Fruit fly (Drosophila melanogaster) whole organism, pupa: ENCODE data around the gene Rpn10.

ENCODE experiments used
- CG10348 ChIP-seq: fragments of 200-800 bp; sonication (Bioruptor generic); IDR thresholded peaks from 2 replicates; pipeline ENCODE4 v1.3.6; 2022; ENCODE audit warnings: missing biosample characterization, missing genetic modification characterization
- CG12605 ChIP-seq: fragments of 200-800 bp; sonication (Bioruptor generic); IDR thresholded peaks from 2 replicates; pipeline ENCODE4 v1.3.6; 2022; ENCODE audit warnings: missing biosample characterization, missing genetic modification characterization
- CG13204 ChIP-seq: fragments of 200-800 bp; sonication (Bioruptor generic); optimal IDR thresholded peaks from 2 replicates; lab custom pipeline; 2018; ENCODE audit warnings: missing biosample characterization, mild to moderate bottlenecking, missing genetic modification characterization, moderate library complexity
- CG14655 ChIP-seq: fragments of 200-800 bp; sonication (Bioruptor generic); optimal IDR thresholded peaks from 3 replicates; lab custom pipeline; 2017; ENCODE audit warnings: mild to moderate bottlenecking, missing biosample characterization, missing genetic modification reagents, missing genetic modification characterization
- CG15710 ChIP-seq: fragments of 200-800 bp; sonication (Bioruptor generic); optimal IDR thresholded peaks from 2 replicates; lab custom pipeline; 2018; ENCODE audit warnings: missing biosample characterization, mild to moderate bottlenecking, missing genetic modification characterization, moderate library complexity
- CG17806 ChIP-seq: fragments of 200-800 bp; sonication (Bioruptor generic); optimal IDR thresholded peaks from 2 replicates; lab custom pipeline; 2018; ENCODE audit warnings: missing biosample characterization, mild to moderate bottlenecking, missing genetic modification characterization, moderate library complexity
- CG32121 ChIP-seq: fragments of 200-800 bp; sonication (Bioruptor generic); IDR thresholded peaks from 2 replicates; pipeline ENCODE4 v1.3.6; 2022; ENCODE audit warnings: missing biosample characterization, missing genetic modification characterization
- CG34367 ChIP-seq: fragments of 200-800 bp; sonication (Bioruptor generic); optimal IDR thresholded peaks from 2 replicates; lab custom pipeline; 2018; ENCODE audit warnings: missing biosample characterization, mild to moderate bottlenecking, missing genetic modification characterization
- CG4496 ChIP-seq: fragments of 200-800 bp; sonication (Bioruptor generic); IDR thresholded peaks from 3 replicates; pipeline ENCODE4 v1.3.6; 2022; ENCODE audit warnings: missing biosample characterization, missing genetic modification characterization
- CG8159 ChIP-seq: fragments of 200-800 bp; sonication (Bioruptor generic); optimal IDR thresholded peaks from 3 replicates; lab custom pipeline; 2018; ENCODE audit warnings: missing biosample characterization, mild to moderate bottlenecking, missing genetic modification characterization, moderate library complexity
- CG8301 ChIP-seq: fragments of 200-800 bp; sonication (Bioruptor generic); optimal IDR thresholded peaks from 2 replicates; lab custom pipeline; 2018; ENCODE audit warnings: missing biosample characterization, mild to moderate bottlenecking, missing genetic modification characterization
- CG9948 ChIP-seq: fragments of 200-800 bp; sonication (Bioruptor generic); optimal IDR thresholded peaks from 2 replicates; lab custom pipeline; 2018; ENCODE audit warnings: missing biosample characterization, mild to moderate bottlenecking, missing genetic modification characterization, moderate library complexity
- D1 ChIP-seq: fragments of 200-800 bp; sonication (Bioruptor generic); optimal IDR thresholded peaks from 2 replicates; lab custom pipeline; 2018; ENCODE audit warnings: missing biosample characterization, mild to moderate bottlenecking, missing genetic modification characterization, moderate library complexity
- EcR ChIP-seq: fragments of 200-800 bp; sonication (Bioruptor generic); optimal IDR thresholded peaks from 3 replicates; lab custom pipeline; 2019; ENCODE audit warnings: missing biosample characterization, missing genetic modification characterization, mild to moderate bottlenecking, moderate library complexity, missing genetic modification reagents
- Ets98B ChIP-seq: fragments of 200-800 bp; sonication (Bioruptor generic); IDR thresholded peaks from 2 replicates; pipeline ENCODE4 v1.3.6; 2022; ENCODE audit warnings: missing biosample characterization, missing genetic modification characterization
- Pif1A ChIP-seq: fragments of 200-800 bp; sonication (Bioruptor generic); optimal IDR thresholded peaks from 3 replicates; lab custom pipeline; 2016; ENCODE audit warnings: missing biosample characterization, missing genetic modification characterization
- Pif1B ChIP-seq: fragments of 200-800 bp; sonication (Bioruptor generic); optimal IDR thresholded peaks from 3 replicates; lab custom pipeline; 2016; ENCODE audit warnings: missing biosample characterization, missing genetic modification characterization
- Snoo ChIP-seq: fragments of 200-800 bp; sonication (Bioruptor generic); optimal IDR thresholded peaks from 3 replicates; lab custom pipeline; 2017; ENCODE audit warnings: missing biosample characterization, mild to moderate bottlenecking, missing genetic modification characterization, inconsistent platforms
- fd96Ca ChIP-seq: fragments of 200-800 bp; sonication (Bioruptor generic); IDR thresholded peaks from 3 replicates; pipeline ENCODE4 v1.3.6; 2022; ENCODE audit warnings: missing biosample characterization, missing genetic modification characterization
- gl ChIP-seq: fragments of 200-800 bp; sonication (Bioruptor generic); optimal IDR thresholded peaks from 2 replicates; lab custom pipeline; 2018; ENCODE audit warnings: missing biosample characterization, mild to moderate bottlenecking, missing genetic modification characterization
- rn ChIP-seq: fragments of 200-800 bp; sonication (Bioruptor generic); IDR thresholded peaks from 2 replicates; pipeline ENCODE4 v1.3.6; 2022; ENCODE audit warnings: missing biosample characterization, missing genetic modification characterization

The Rpn10 gene

dm6 chr3L:21536857-21537256 is at the start of gene Rpn10:
TSS of gene Rpn10 (plus strand) at chr3L:21537000.
- TF ChIP-seq D1 (tag; lab: Kevin White, UChicago) = peak; percentile 27
- no peak for TF ChIP-seq fd96Ca
- TF ChIP-seq Snoo (tag; lab: Kevin White, UChicago) = peak; percentile 6
- TF ChIP-seq EcR = peak; percentile 63
- no peak for TF ChIP-seq CG10348 (GFP tag; lab: Robert Waterston, UW)

- TF ChIP-seq Pif1A (GFP tag; lab: Kevin White, UChicago) (no peak), CG14655 (GFP tag; lab: Kevin White, UChicago) (no peak), CG32121 (no peak), rn (GFP tag; lab: Robert Waterston, UW) (no peak), EcR (no peak), CG17806 (no peak), CG9948 (tag; lab: Kevin White, UChicago) (no peak), Ets98B (GFP tag; lab: Robert Waterston, UW) (no peak), CG8301 (tag; lab: Kevin White, UChicago) (no peak), CG13204 (no peak), CG8159 (tag; lab: Kevin White, UChicago) (no peak), CG15710 (no peak), gl (no peak), Snoo (tag; lab: Kevin White, UChicago) (no peak), CG4496 (GFP tag; lab: Robert Waterston, UW) (no peak), CG12605 (no peak), D1 (tag; lab: Kevin White, UChicago) (no peak), fd96Ca (no peak), Pif1B (no peak), CG10348 (GFP tag; lab: Robert Waterston, UW) (no peak)
These were observed 46.3 kb upstream of the Rpn10 start, which contains the start of gene Neu2 for dm6 chr3L:21490486-21490885. TSS of gene Neu2 (minus strand) at chr3L:21490586.

- no peak for TF ChIP-seq Pif1A (GFP tag; lab: Kevin White, UChicago)
- TF ChIP-seq CG10348 (GFP tag; lab: Robert Waterston, UW) = no peak
- TF ChIP-seq CG17806 = no peak
- no peak for TF ChIP-seq CG15710
- no peak for TF ChIP-seq EcR
- no peak for TF ChIP-seq fd96Ca
- no peak for TF ChIP-seq D1 (tag; lab: Kevin White, UChicago)
- no peak for TF ChIP-seq CG8159 (tag; lab: Kevin White, UChicago)
These were observed 44.0 kb upstream of the Rpn10 start, which contains the start of the genes CG7202 and CG7519 for dm6 chr3L:21492723-21493316. TSS of gene CG7202 (minus strand) at chr3L:21492773. TSS of gene CG7519 (plus strand) at chr3L:21493083.

- TF ChIP-seq CG8159 (tag; lab: Kevin White, UChicago) = no peak
These were observed 40.3 kb upstream of the Rpn10 start for dm6 chr3L:21496502-21496864.

- TF ChIP-seq CG8159 (tag; lab: Kevin White, UChicago) (peak; percentile 84), CG13204 (no peak), Ets98B (GFP tag; lab: Robert Waterston, UW) (no peak; the same call in 1 of the 2 replicates), D1 (tag; lab: Kevin White, UChicago) (peak; percentile 75), Pif1A (GFP tag; lab: Kevin White, UChicago) (no peak), CG34367 (tag; lab: Kevin White, UChicago) (peak; percentile 60), CG17806 (peak; percentile 75), CG9948 (tag; lab: Kevin White, UChicago) (peak; percentile 83), Pif1B (peak; percentile 65), CG32121 (peak; percentile 73), CG14655 (GFP tag; lab: Kevin White, UChicago) (no peak), CG8301 (tag; lab: Kevin White, UChicago) (peak; percentile 81), gl (peak; percentile 19), CG15710 (peak; percentile 84), CG10348 (GFP tag; lab: Robert Waterston, UW) (no peak), fd96Ca (peak; percentile 46; the same call in 1 of the 3 replicates), rn (GFP tag; lab: Robert Waterston, UW) (no peak), Snoo (tag; lab: Kevin White, UChicago) (peak; percentile 71), EcR (peak; percentile 77), CG4496 (GFP tag; lab: Robert Waterston, UW) (peak; percentile 63; the same call in 2 of the 3 replicates), CG12605 (peak; percentile 35)
These were observed 39.8 kb upstream of the Rpn10 start, which contains the start of gene Hr78 for dm6 chr3L:21496865-21497634. TSS of gene Hr78 (minus strand) at chr3L:21497494.

dm6 chr3L:21501172-21501571 is 35.6 kb upstream of the Rpn10 start, which contains the start of gene Est-Q:
TSS of gene Est-Q (plus strand) at chr3L:21501421.
- TF ChIP-seq CG14655 (GFP tag; lab: Kevin White, UChicago) (no peak), CG10348 (GFP tag; lab: Robert Waterston, UW) (no peak), gl (no peak), EcR (no peak), CG9948 (tag; lab: Kevin White, UChicago) (no peak), CG17806 (no peak)
- TF ChIP-seq, all 21 proteins: peak for 0
